Worm (Caenorhabditis elegans) whole organism, L4 larva: ENCODE data around the gene btb-2.
A peak's percentile ranks its signal among the peaks of the same experiment; 100 is the strongest.

Experiments
- D1046.2 ChIP-seq: fragments of 200-800 bp; sonication (Bioruptor generic); IDR thresholded peaks from 2 replicates; pipeline ENCODE4 v1.3.6; 2022; ENCODE audit warnings: missing genetic modification characterization, missing compliant biosample characterization
- F26F4.8 ChIP-seq: fragments of 200-800 bp; sonication (Bioruptor generic); conservative IDR thresholded peaks from 2 replicates; pipeline ENCODE4 v1.3.6; 2022; ENCODE audit warnings: missing genetic modification characterization, missing compliant biosample characterization
- F49E8.2 ChIP-seq: sonication (generic microtip); optimal IDR thresholded peaks from 2 replicates; lab custom pipeline; 2016; ENCODE audit warnings: missing compliant biosample characterization, mild to moderate bottlenecking, missing genetic modification characterization, borderline replicate concordance
- Y105C5A.15 ChIP-seq: fragments of 200-800 bp; sonication (Bioruptor generic); IDR thresholded peaks from 2 replicates; pipeline ENCODE4 v1.3.6; 2022; ENCODE audit warnings: missing genetic modification characterization, missing compliant biosample characterization
- aha-1 ChIP-seq: fragments of 150-350 bp; peaks from one replicate; lab custom pipeline; 2014; ENCODE audit warnings: missing biosample characterization, missing genetic modification characterization
- ama-1 ChIP-seq: fragments of 150-350 bp; optimal IDR thresholded peaks from 2 replicates; lab custom pipeline; 2014; ENCODE audit warnings: inconsistent platforms, mixed read lengths
- arid-1 ChIP-seq: fragments of 200-800 bp; sonication (Bioruptor generic); conservative IDR thresholded peaks from 2 replicates; pipeline ENCODE4 v1.3.6; 2022; ENCODE audit warnings: missing genetic modification reagents, missing genetic modification characterization, missing compliant biosample characterization
- ceh-20 ChIP-seq: fragments of 200-800 bp; sonication (Bioruptor generic); IDR thresholded peaks from 2 replicates; pipeline ENCODE4 v1.3.6; 2022; ENCODE audit warnings: missing genetic modification reagents, missing genetic modification characterization, missing compliant biosample characterization
- ces-1 ChIP-seq: fragments of 150-350 bp; sonication (generic microtip); optimal IDR thresholded peaks from 4 replicates; lab custom pipeline; 2014; ENCODE audit warnings: missing biosample characterization, missing genetic modification reagents, missing genetic modification characterization
- ctbp-1 ChIP-seq: fragments of 200-800 bp; sonication (Bioruptor generic); IDR thresholded peaks from 2 replicates; pipeline ENCODE4 v1.3.6; 2022; ENCODE audit warnings: missing genetic modification reagents, missing genetic modification characterization, missing compliant biosample characterization
- daf-16 ChIP-seq, 3 experiments: sonication (generic microtip); optimal IDR thresholded peaks; 2 replicates each; lab custom pipeline; 2016 to 2017; ENCODE audit warnings: missing genetic modification characterization in 3 of 3, missing genetic modification reagents in 3 of 3, mild to moderate bottlenecking in 2 of 3, missing compliant biosample characterization in 2 of 3, missing biosample characterization in 1 of 3, moderate library complexity in 1 of 3
- daf-19 ChIP-seq: fragments of 200-800 bp; sonication (Bioruptor generic); conservative IDR thresholded peaks from 2 replicates; pipeline ENCODE4 v1.3.6; 2022; ENCODE audit warnings: missing genetic modification characterization, missing compliant biosample characterization
- daf-8 ChIP-seq: fragments of 200-800 bp; sonication (Bioruptor generic); IDR thresholded peaks from 2 replicates; pipeline ENCODE4 v1.3.6; 2022; ENCODE audit warnings: missing genetic modification characterization, missing compliant biosample characterization
- dmd-9 ChIP-seq: fragments of 200-800 bp; sonication (Bioruptor generic); IDR thresholded peaks from 2 replicates; pipeline ENCODE4 v1.3.6; 2022; ENCODE audit warnings: missing genetic modification reagents, missing genetic modification characterization, missing compliant biosample characterization
- dve-1 ChIP-seq: sonication (generic microtip); optimal IDR thresholded peaks from 2 replicates; lab custom pipeline; 2017; ENCODE audit warnings: antibody characterized with exemption, mild to moderate bottlenecking, missing genetic modification characterization, missing compliant biosample characterization; ENCODE audit not compliant: insufficient read depth
- egl-43 ChIP-seq: fragments of 200-800 bp; sonication (Bioruptor generic); IDR thresholded peaks from 2 replicates; pipeline ENCODE4 v1.3.6; 2022; ENCODE audit warnings: missing genetic modification reagents, missing genetic modification characterization, missing compliant biosample characterization
- fkh-10 ChIP-seq: fragments of 150-350 bp; optimal IDR thresholded peaks from 2 replicates; lab custom pipeline; 2014; ENCODE audit warnings: missing biosample characterization, missing genetic modification reagents, missing genetic modification characterization
- gei-8 ChIP-seq: fragments of 200-800 bp; sonication (Bioruptor generic); optimal IDR thresholded peaks from 2 replicates; lab custom pipeline; 2018; ENCODE audit warnings: mild to moderate bottlenecking, missing genetic modification characterization, missing compliant biosample characterization
- hif-1 ChIP-seq, 2 experiments: sonication (generic microtip); optimal IDR thresholded peaks; 2 replicates each; lab custom pipeline; 2016 to 2017; ENCODE audit warnings: missing compliant biosample characterization in 2 of 2, missing genetic modification characterization in 2 of 2, missing genetic modification reagents in 2 of 2, missing genotype in 2 of 2, mild to moderate bottlenecking in 1 of 2
- hlh-11 ChIP-seq: fragments of 200-800 bp; sonication (Bioruptor generic); optimal IDR thresholded peaks from 2 replicates; lab custom pipeline; 2018; ENCODE audit warnings: mild to moderate bottlenecking, missing genetic modification characterization, missing compliant biosample characterization
- jun-1 ChIP-seq: fragments of 150-350 bp; optimal IDR thresholded peaks from 2 replicates; lab custom pipeline; 2014; ENCODE audit warnings: missing biosample characterization, missing genetic modification reagents, missing genetic modification characterization
- lim-7 ChIP-seq: fragments of 200-800 bp; sonication (Bioruptor generic); IDR thresholded peaks from 2 replicates; pipeline ENCODE4 v1.3.6; 2022; ENCODE audit warnings: missing genetic modification characterization, missing compliant biosample characterization
- lin-1 ChIP-seq: fragments of 200-800 bp; sonication (Bioruptor generic); IDR thresholded peaks from 2 replicates; pipeline ENCODE4 v1.3.6; 2022; ENCODE audit warnings: missing genetic modification reagents, missing genetic modification characterization, missing compliant biosample characterization
- lin-13 ChIP-seq: fragments of 150-350 bp; optimal IDR thresholded peaks from 2 replicates; lab custom pipeline; 2014; ENCODE audit warnings: missing biosample characterization, missing genetic modification reagents, missing genetic modification characterization
- lin-29 ChIP-seq: fragments of 200-800 bp; sonication (Bioruptor generic); IDR thresholded peaks from 2 replicates; pipeline ENCODE4 v1.3.6; 2022; ENCODE audit warnings: missing genetic modification reagents, missing genetic modification characterization, missing compliant biosample characterization
- lin-38 ChIP-seq: fragments of 200-800 bp; sonication (Bioruptor generic); IDR thresholded peaks from 2 replicates; pipeline ENCODE4 v1.3.6; 2022; ENCODE audit warnings: missing genetic modification reagents, missing genetic modification characterization, missing compliant biosample characterization
- madf-5 ChIP-seq, 2 experiments: fragments of 200-800 bp; sonication (Bioruptor generic); IDR thresholded peaks; 2 replicates each; pipeline ENCODE4 v1.3.6; 2022; ENCODE audit warnings: missing compliant biosample characterization in 2 of 2, missing genetic modification characterization in 2 of 2
- mdl-1 ChIP-seq, 2 experiments: fragments of 150-350 bp in 1 of 2; sonication (generic microtip) in 1 of 2; optimal IDR thresholded peaks; 2 replicates each; lab custom pipeline; 2014 to 2017; ENCODE audit warnings: missing biosample characterization in 2 of 2, missing genetic modification characterization in 2 of 2
- mep-1 ChIP-seq: fragments of 150-350 bp; sonication (generic microtip); optimal IDR thresholded peaks from 3 replicates; lab custom pipeline; 2014; ENCODE audit warnings: missing biosample characterization, missing genetic modification characterization
- mes-2 ChIP-seq: sonication (generic microtip); optimal IDR thresholded peaks from 2 replicates; lab custom pipeline; 2016; ENCODE audit warnings: missing genotype, mild to moderate bottlenecking, missing genetic modification characterization, missing compliant biosample characterization; ENCODE audit not compliant: poor library complexity, severe bottlenecking
- mxl-3 ChIP-seq: fragments of 200-800 bp; sonication (Bioruptor generic); optimal IDR thresholded peaks from 2 replicates; lab custom pipeline; 2018; ENCODE audit warnings: mild to moderate bottlenecking, missing genetic modification characterization, missing compliant biosample characterization
- nhr-102 ChIP-seq: sonication (generic microtip); optimal IDR thresholded peaks from 2 replicates; lab custom pipeline; 2016; ENCODE audit warnings: mild to moderate bottlenecking, missing genetic modification characterization, moderate library complexity, missing compliant biosample characterization
- nhr-11 ChIP-seq: fragments of 150-350 bp; optimal IDR thresholded peaks from 2 replicates; lab custom pipeline; 2014; ENCODE audit warnings: missing biosample characterization, missing genetic modification characterization
- nhr-25 ChIP-seq: sonication (generic microtip); optimal IDR thresholded peaks from 2 replicates; lab custom pipeline; 2017; ENCODE audit warnings: missing genetic modification characterization, mild to moderate bottlenecking, missing compliant biosample characterization, antibody characterized with exemption, moderate library complexity, borderline replicate concordance; ENCODE audit not compliant: insufficient read depth
- nhr-28 ChIP-seq: fragments of 150-350 bp; optimal IDR thresholded peaks from 2 replicates; lab custom pipeline; 2014; ENCODE audit warnings: missing biosample characterization, missing genetic modification characterization
- nhr-41 ChIP-seq: fragments of 200-800 bp; sonication (Bioruptor generic); IDR thresholded peaks from 2 replicates; pipeline ENCODE4 v1.3.6; 2022; ENCODE audit warnings: missing genetic modification reagents, missing genetic modification characterization, missing compliant biosample characterization
- nhr-76 ChIP-seq: fragments of 150-350 bp; optimal IDR thresholded peaks from 2 replicates; lab custom pipeline; 2014; ENCODE audit warnings: missing biosample characterization, missing genetic modification characterization
- nhr-77 ChIP-seq: fragments of 150-350 bp; optimal IDR thresholded peaks from 2 replicates; lab custom pipeline; 2014; ENCODE audit warnings: missing biosample characterization, missing genetic modification characterization
- pqm-1 ChIP-seq: sonication (generic microtip); optimal IDR thresholded peaks from 2 replicates; lab custom pipeline; 2017; ENCODE audit warnings: missing biosample characterization, missing genetic modification characterization
- snpc-1.2 ChIP-seq: fragments of 200-800 bp; sonication (Bioruptor generic); IDR thresholded peaks from 2 replicates; pipeline ENCODE4 v1.3.6; 2022; ENCODE audit warnings: missing genetic modification reagents, missing genetic modification characterization, missing compliant biosample characterization
- spr-3 ChIP-seq: fragments of 200-800 bp; sonication (Bioruptor generic); optimal IDR thresholded peaks from 2 replicates; lab custom pipeline; 2018; ENCODE audit warnings: mild to moderate bottlenecking, missing genetic modification characterization, missing compliant biosample characterization
- tag-97 ChIP-seq: fragments of 200-800 bp; sonication (Bioruptor generic); IDR thresholded peaks from 2 replicates; pipeline ENCODE4 v1.3.6; 2022; ENCODE audit warnings: missing genetic modification characterization, missing compliant biosample characterization
- tra-1 ChIP-seq: fragments of 200-800 bp; sonication (Bioruptor generic); IDR thresholded peaks from 2 replicates; pipeline ENCODE4 v1.3.6; 2022; ENCODE audit warnings: missing genetic modification reagents, missing genetic modification characterization, missing compliant biosample characterization
- unc-62 ChIP-seq, 3 experiments: fragments of 150-350 bp in 1 of 3; sonication (generic microtip); optimal IDR thresholded peaks in 2 of 3; peaks in 1 of 3; 1 replicate in 1 of 3; 2 replicates in 2 of 3; lab custom pipeline; 2014 to 2017; ENCODE audit warnings: missing biosample characterization in 3 of 3, missing genetic modification characterization in 3 of 3, missing genetic modification reagents in 3 of 3, missing genotype in 1 of 3
- zfp-3 ChIP-seq: fragments of 200-800 bp; sonication (Bioruptor generic); conservative IDR thresholded peaks from 2 replicates; pipeline ENCODE4 v1.3.6; 2022; ENCODE audit warnings: missing genetic modification reagents, missing genetic modification characterization, missing compliant biosample characterization
- ztf-11 ChIP-seq: fragments of 150-350 bp; optimal IDR thresholded peaks from 2 replicates; lab custom pipeline; 2014; ENCODE audit warnings: missing biosample characterization, missing genetic modification characterization
- ztf-7 ChIP-seq: fragments of 150-350 bp; optimal IDR thresholded peaks from 2 replicates; lab custom pipeline; 2014; ENCODE audit warnings: missing biosample characterization, missing genetic modification characterization

btb-2 gene

DNA sequence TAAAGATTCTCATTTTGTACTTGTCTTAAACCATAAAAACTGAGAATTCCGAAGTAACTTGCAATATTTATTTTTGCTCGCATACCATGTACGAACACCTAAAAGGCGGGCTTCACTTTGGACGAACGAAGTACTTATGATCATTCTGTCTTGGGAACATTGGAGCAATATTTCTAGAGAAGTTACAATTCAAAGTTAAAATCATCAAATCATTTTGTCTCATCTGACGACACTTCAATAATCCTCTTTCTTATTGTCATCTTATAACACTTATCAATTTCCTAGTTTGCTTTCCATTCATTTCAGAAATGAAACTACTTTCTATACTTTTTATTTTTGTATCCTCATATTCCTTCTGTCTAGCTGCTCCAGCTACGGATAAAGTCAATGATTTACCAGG is 35.1 kb upstream of the btb-2 start, which contains the start of gene ctsa-4.1:
ctsa-4.1 (plus strand) TSS at position 301 of the 400 bp plus-strand sequence.
- TF ChIP-seq ztf-7 (tag; lab: Kevin White, UChicago), result peak; percentile 63
- no peak for TF ChIP-seq egl-43 (GFP tag; lab: Robert Waterston, UW)

ce11 chrII:6370110-6370509 is 31.6 kb upstream of the btb-2 start:
- TF ChIP-seq mxl-3 (peak; percentile 76), F49E8.2 (tag; lab: Kevin White, UChicago) (peak; percentile 34), gei-8 (GFP tag; lab: Kevin White, UChicago) (no peak), daf-16 (GFP tag; optimal IDR thresholded peaks at IDR 0.05; lab: Kevin White, UChicago) (no peak), daf-16 (tag; optimal IDR thresholded peaks at IDR 0.05; lab: Kevin White, UChicago) (peak; percentile 37), mdl-1 (tag; optimal IDR thresholded peaks at IDR 0.05; lab: Kevin White, UChicago) (peak; percentile 90 to 95), dve-1 (tag; lab: Kevin White, UChicago) (peak; percentile 91), hlh-11 (tag; lab: Kevin White, UChicago) (peak; percentile 89), jun-1 (no peak), lin-13 (GFP tag; lab: Kevin White, UChicago) (peak; percentile 79), madf-5 (GFP tag; IDR thresholded peaks at IDR 0.05; lab: Robert Waterston, UW) (no peak), daf-8 (no peak), ces-1 (GFP tag; lab: Kevin White, UChicago) (peak; percentile 47), Y105C5A.15 (GFP tag; lab: Robert Waterston, UW) (no peak), lim-7 (GFP tag; lab: Robert Waterston, UW) (no peak), ctbp-1 (peak; percentile 69; the same call in 1 of the 2 replicates), F26F4.8 (GFP tag; lab: Robert Waterston, UW) (no peak), pqm-1 (tag; lab: Kevin White, UChicago) (peak; percentile 24), nhr-11 (tag; lab: Kevin White, UChicago) (peak; percentile 78), lin-29 (no peak), dmd-9 (GFP tag; lab: Robert Waterston, UW) (no peak), nhr-102 (tag; lab: Kevin White, UChicago) (peak; percentile 20), ceh-20 (GFP tag; lab: Robert Waterston, UW) (0 out of 2 replicates have a peak, but pooled peaks have one; percentile 27), snpc-1.2 (GFP tag; lab: Robert Waterston, UW) (peak; percentile 21; the same call in 1 of the 2 replicates), D1046.2 (0 out of 2 replicates have a peak, but pooled peaks have one; percentile 38), hif-1 (tag; optimal IDR thresholded peaks at IDR 0.05; lab: Kevin White, UChicago) (peak in 1 of 2 experiments; percentile 60), daf-19 (peak; percentile 62; the same call in 1 of the 2 replicates), unc-62 (GFP tag; optimal IDR thresholded peaks at IDR 0.05 in 1 of 2; lab: Kevin White, UChicago) (peak in 1 of 2 experiments; percentile 56), unc-62 (tag; optimal IDR thresholded peaks at IDR 0.05; lab: Kevin White, UChicago) (no peak), lin-1 (GFP tag; lab: Robert Waterston, UW) (peak; percentile 78), tra-1 (GFP tag; lab: Robert Waterston, UW) (0 out of 2 replicates have a peak, but pooled peaks have one; percentile 59), spr-3 (peak; percentile 24), nhr-77 (tag; lab: Kevin White, UChicago) (peak; percentile 74), lin-38 (GFP tag; lab: Robert Waterston, UW) (peak; percentile 94), zfp-3 (GFP tag; lab: Robert Waterston, UW) (no peak), mep-1 (peak; percentile 83), ama-1 (no peak), tag-97 (GFP tag; lab: Robert Waterston, UW) (no peak), arid-1 (GFP tag; lab: Robert Waterston, UW) (peak; percentile 71), mes-2 (peak; percentile 75), nhr-28 (tag; lab: Kevin White, UChicago) (peak; percentile 86), nhr-25 (tag; lab: Kevin White, UChicago) (peak; percentile 53), aha-1 (peak; percentile 95), nhr-41 (GFP tag; lab: Robert Waterston, UW) (peak; percentile 31; the same call in 1 of the 2 replicates), ztf-11 (no peak), nhr-76 (tag; lab: Kevin White, UChicago) (no peak), fkh-10 (GFP tag; lab: Kevin White, UChicago) (peak; percentile 48)
